Worm (Caenorhabditis elegans): ENCODE results near the gene srx-136.

The srx-136 gene

ce11 chrV:13892457-13893375 is 35.5 kb downstream of the srx-136 start, which contains the start of gene sptl-3:
Gene sptl-3, plus strand, starts transcription at chrV:13893325.
- TF ChIP-seq M03D4.4 (tag; optimal IDR thresholded peaks at IDR 0.05) (no peak), nhr-2 (tag; optimal IDR thresholded peaks at IDR 0.05) (no peak), bed-3 (GFP tag; optimal IDR thresholded peaks at IDR 0.05) (no peak), ztf-11 (tag; optimal IDR thresholded peaks at IDR 0.05) (no peak), flh-1 (GFP tag; optimal IDR thresholded peaks at IDR 0.05) (no peak), nhr-28 (tag; optimal IDR thresholded peaks at IDR 0.05) (no peak), elt-1 (tag; optimal IDR thresholded peaks at IDR 0.05; ENCODE audit: borderline replicate concordance, insufficient read depth) (no peak), pha-4 (tag; optimal IDR thresholded peaks at IDR 0.05) (no peak), nhr-237 (tag; optimal IDR thresholded peaks at IDR 0.05) (no peak), tbx-8 (GFP tag; optimal IDR thresholded peaks at IDR 0.05) (no peak), sem-2 (GFP tag; optimal IDR thresholded peaks at IDR 0.05) (no peak), lin-13 (tag; optimal IDR thresholded peaks at IDR 0.05) (no peak), unc-62 (GFP tag; optimal IDR thresholded peaks at IDR 0.05) (peak; percentile 17), mep-1 (tag; optimal IDR thresholded peaks at IDR 0.05) (peak; percentile 14), unc-120 (tag; optimal IDR thresholded peaks at IDR 0.05; ENCODE audit: poor library complexity, severe bottlenecking) (peak; percentile 7), nhr-76 (tag; optimal IDR thresholded peaks at IDR 0.05) (no peak)

- no peak for TF ChIP-seq ceh-39 (tag; optimal IDR thresholded peaks at IDR 0.05)
- no peak for TF ChIP-seq mab-5 (tag; optimal IDR thresholded peaks at IDR 0.05)
- TF ChIP-seq ceh-43 (GFP tag; optimal IDR thresholded peaks at IDR 0.05): no peak
- no peak for TF ChIP-seq nhr-28 (tag; optimal IDR thresholded peaks at IDR 0.05)
- TF ChIP-seq blmp-1 (tag; optimal IDR thresholded peaks at IDR 0.05): no peak
- TF ChIP-seq mep-1 (tag; optimal IDR thresholded peaks at IDR 0.05): no peak
- TF ChIP-seq drap-1 (GFP tag; optimal IDR thresholded peaks at IDR 0.05): no peak
- TF ChIP-seq elt-1 (tag; optimal IDR thresholded peaks at IDR 0.05; ENCODE audit: borderline replicate concordance, insufficient read depth): no peak
- TF ChIP-seq nhr-237 (tag; optimal IDR thresholded peaks at IDR 0.05): no peak
- TF ChIP-seq ztf-11 (tag; optimal IDR thresholded peaks at IDR 0.05): no peak
- TF ChIP-seq elt-3 (tag; optimal IDR thresholded peaks at IDR 0.05): no peak
- no peak for TF ChIP-seq snpc-4 (tag; optimal IDR thresholded peaks at IDR 0.05)
Observed at ce11 chrV:13893583-13893982, 36.4 kb downstream of the srx-136 start.

- TF ChIP-seq mep-1 (tag; optimal IDR thresholded peaks at IDR 0.05) (no peak), drap-1 (GFP tag; optimal IDR thresholded peaks at IDR 0.05) (no peak), nhr-2 (tag; optimal IDR thresholded peaks at IDR 0.05) (no peak), nhr-76 (tag; optimal IDR thresholded peaks at IDR 0.05) (no peak), nhr-237 (tag; optimal IDR thresholded peaks at IDR 0.05) (no peak), cnd-1 (tag; optimal IDR thresholded peaks at IDR 0.05) (no peak), unc-39 (tag; optimal IDR thresholded peaks at IDR 0.05) (no peak), lsy-2 (tag; optimal IDR thresholded peaks at IDR 0.05) (no peak)
Observed at ce11 chrV:13898356-13898755, 41.1 kb downstream of the srx-136 start, which contains the start of gene cyp-35C1. Gene cyp-35C1, minus strand, starts transcription at chrV:13898487.

- TF ChIP-seq unc-39 (tag; optimal IDR thresholded peaks at IDR 0.05) (no peak), drap-1 (GFP tag; optimal IDR thresholded peaks at IDR 0.05) (no peak), hlh-1 (tag; optimal IDR thresholded peaks at IDR 0.05) (no peak), nhr-76 (tag; optimal IDR thresholded peaks at IDR 0.05) (no peak), nhr-237 (tag; optimal IDR thresholded peaks at IDR 0.05) (no peak), blmp-1 (tag; optimal IDR thresholded peaks at IDR 0.05) (no peak), sptf-1 (tag; optimal IDR thresholded peaks at IDR 0.05) (no peak), ces-1 (GFP tag; optimal IDR thresholded peaks at IDR 0.05) (no peak), ceh-83 (GFP tag; optimal IDR thresholded peaks at IDR 0.05) (no peak), nhr-28 (tag; optimal IDR thresholded peaks at IDR 0.05) (no peak), ceh-39 (tag; optimal IDR thresholded peaks at IDR 0.05) (no peak), elt-3 (tag; optimal IDR thresholded peaks at IDR 0.05) (no peak), unc-62 (GFP tag; optimal IDR thresholded peaks at IDR 0.05) (no peak), bed-3 (GFP tag; optimal IDR thresholded peaks at IDR 0.05) (no peak), ceh-43 (GFP tag; optimal IDR thresholded peaks at IDR 0.05) (no peak), nhr-12 (tag; optimal IDR thresholded peaks at IDR 0.05) (no peak)
Observed at ce11 chrV:13899213-13899612, 42.0 kb downstream of the srx-136 start, which contains the start of gene oac-3. Gene oac-3, plus strand, starts transcription at chrV:13899513.

All from whole organism, mixed stage, embryonic.